Worm (Caenorhabditis elegans) whole organism, young adult: ENCODE results near the gene F32D8.11.

ENCODE experiments used
- B0261.1 ChIP-seq: sonication (generic microtip); optimal IDR thresholded peaks from 2 replicates; lab custom pipeline; 2016; ENCODE audit warnings: mild to moderate bottlenecking, missing genetic modification characterization, moderate library complexity, missing compliant biosample characterization
- D2030.7 ChIP-seq: fragments of 200-800 bp; sonication (Bioruptor generic); IDR thresholded peaks from 2 replicates; pipeline ENCODE4 v1.3.6; 2022; ENCODE audit warnings: missing genetic modification reagents, missing genetic modification characterization, missing compliant biosample characterization
- F10E7.11 ChIP-seq: sonication (generic microtip); optimal IDR thresholded peaks from 2 replicates; lab custom pipeline; 2017; ENCODE audit warnings: mild to moderate bottlenecking, missing genetic modification characterization, moderate library complexity, missing compliant biosample characterization
- Y53G8AR.9 ChIP-seq: fragments of 200-800 bp; sonication (Bioruptor generic); conservative IDR thresholded peaks from 2 replicates; pipeline ENCODE4 v1.3.6; 2022; ENCODE audit warnings: missing genetic modification reagents, missing genetic modification characterization, missing compliant biosample characterization
- aptf-2 ChIP-seq: fragments of 200-800 bp; sonication (Bioruptor generic); conservative IDR thresholded peaks from 2 replicates; pipeline ENCODE4 v1.3.6; 2022; ENCODE audit warnings: missing genetic modification reagents, missing genetic modification characterization, missing compliant biosample characterization
- bed-1 ChIP-seq: fragments of 200-800 bp; sonication (Bioruptor generic); IDR thresholded peaks from 2 replicates; pipeline ENCODE4 v1.3.6; 2022; ENCODE audit warnings: missing genetic modification reagents, missing genetic modification characterization, missing compliant biosample characterization
- dpl-1 ChIP-seq: fragments of 150-350 bp; optimal IDR thresholded peaks from 2 replicates; lab custom pipeline; 2014; ENCODE audit warnings: missing biosample characterization, missing genetic modification reagents, missing genetic modification characterization
- repo-1 ChIP-seq: sonication (generic microtip); optimal IDR thresholded peaks from 2 replicates; lab custom pipeline; 2017; ENCODE audit warnings: mild to moderate bottlenecking, missing genetic modification characterization, missing compliant biosample characterization
- snpc-4 ChIP-seq, 5 experiments: fragments of 150-350 bp in 1 of 5; sonication (generic microtip) in 4 of 5; optimal IDR thresholded peaks; 2 replicates each; lab custom pipeline; 2014 to 2018; ENCODE audit warnings: missing genetic modification characterization in 5 of 5, missing biosample characterization in 3 of 5, antibody characterized with exemption in 2 of 5, mild to moderate bottlenecking in 2 of 5, missing compliant biosample characterization in 2 of 5, missing genotype in 2 of 5, moderate library complexity in 2 of 5, missing genetic modification reagents in 1 of 5
- unc-130 ChIP-seq: sonication (generic microtip); optimal IDR thresholded peaks from 2 replicates; lab custom pipeline; 2016; ENCODE audit warnings: missing genetic modification reagents, missing genetic modification characterization, missing compliant biosample characterization
- zfh-2 ChIP-seq: fragments of 200-800 bp; sonication (Bioruptor generic); conservative IDR thresholded peaks from 2 replicates; pipeline ENCODE4 v1.3.6; 2022; ENCODE audit warnings: missing genetic modification reagents, missing genetic modification characterization, missing compliant biosample characterization
- ztf-3 ChIP-seq: fragments of 200-800 bp; sonication (Bioruptor generic); optimal IDR thresholded peaks from 2 replicates; lab custom pipeline; 2018; ENCODE audit warnings: mild to moderate bottlenecking, missing genetic modification characterization, missing compliant biosample characterization

ce11 chrV:10915922-10916321, 27.0 kb upstream of the F32D8.11 start:
- no peak for TF ChIP-seq unc-130
- no peak for TF ChIP-seq F10E7.11 (tag; lab: Kevin White, UChicago)
- TF ChIP-seq snpc-4 (GFP tag; optimal IDR thresholded peaks at IDR 0.05; lab: Kevin White, UChicago): no peak
- no peak for TF ChIP-seq snpc-4 (tag; optimal IDR thresholded peaks at IDR 0.05; lab: Kevin White, UChicago)
- no peak for TF ChIP-seq aptf-2 (GFP tag; lab: Robert Waterston, UW)
- no peak for TF ChIP-seq Y53G8AR.9
- TF ChIP-seq B0261.1 (tag; lab: Kevin White, UChicago): no peak
- no peak for TF ChIP-seq zfh-2 (GFP tag; lab: Robert Waterston, UW)
- no peak for TF ChIP-seq ztf-3 (GFP tag; lab: Kevin White, UChicago)
- TF ChIP-seq repo-1 (tag; lab: Kevin White, UChicago): no peak
- TF ChIP-seq D2030.7 (GFP tag; lab: Robert Waterston, UW): no peak
- TF ChIP-seq bed-1 (GFP tag; lab: Robert Waterston, UW): no peak
- TF ChIP-seq dpl-1 (GFP tag; lab: Kevin White, UChicago): no peak
